Worm (Caenorhabditis elegans): ENCODE data around the gene mrck-1.

mrck-1 gene

ce11 chrV:6231902-6232340 is 35.2 kb downstream of the mrck-1 start:
- TF ChIP-seq mls-2 (tag; optimal IDR thresholded peaks at IDR 0.05), result no peak

- TF ChIP-seq sptf-1 (tag; optimal IDR thresholded peaks at IDR 0.05) (no peak), nhr-2 (tag; optimal IDR thresholded peaks at IDR 0.05) (peak; percentile 15), nhr-28 (tag; optimal IDR thresholded peaks at IDR 0.05) (no peak), sem-2 (GFP tag; optimal IDR thresholded peaks at IDR 0.05) (no peak), snpc-4 (tag; optimal IDR thresholded peaks at IDR 0.05) (no peak), pha-4 (tag; optimal IDR thresholded peaks at IDR 0.05) (no peak), elt-3 (tag; optimal IDR thresholded peaks at IDR 0.05) (no peak), flh-1 (GFP tag; optimal IDR thresholded peaks at IDR 0.05) (no peak), mep-1 (tag; optimal IDR thresholded peaks at IDR 0.05) (no peak), tbx-8 (GFP tag; optimal IDR thresholded peaks at IDR 0.05) (no peak), ham-2 (GFP tag; optimal IDR thresholded peaks at IDR 0.05) (no peak), mls-2 (tag; optimal IDR thresholded peaks at IDR 0.05) (peak; percentile 35), hlh-1 (tag; optimal IDR thresholded peaks at IDR 0.05) (no peak), ceh-43 (GFP tag; optimal IDR thresholded peaks at IDR 0.05) (peak; percentile 69), unc-120 (tag; optimal IDR thresholded peaks at IDR 0.05; ENCODE audit: poor library complexity, severe bottlenecking) (no peak), M03D4.4 (tag; optimal IDR thresholded peaks at IDR 0.05) (no peak)
Measured at ce11 chrV:6230629-6231229, 36.4 kb downstream of the mrck-1 start.

- TF ChIP-seq lin-13 (tag; optimal IDR thresholded peaks at IDR 0.05) (no peak), lsy-2 (tag; optimal IDR thresholded peaks at IDR 0.05) (peak; percentile 2), ztf-11 (tag; optimal IDR thresholded peaks at IDR 0.05) (no peak), unc-120 (tag; optimal IDR thresholded peaks at IDR 0.05; ENCODE audit: poor library complexity, severe bottlenecking) (peak; percentile 13), ces-1 (GFP tag; optimal IDR thresholded peaks at IDR 0.05) (no peak), elt-1 (tag; optimal IDR thresholded peaks at IDR 0.05; ENCODE audit: borderline replicate concordance, insufficient read depth) (peak; percentile 11), unc-62 (GFP tag; optimal IDR thresholded peaks at IDR 0.05) (no peak), nhr-12 (tag; optimal IDR thresholded peaks at IDR 0.05) (no peak), elt-3 (tag; optimal IDR thresholded peaks at IDR 0.05) (peak; percentile 57), mab-5 (tag; optimal IDR thresholded peaks at IDR 0.05) (no peak), ham-2 (GFP tag; optimal IDR thresholded peaks at IDR 0.05) (peak; percentile 72)
Measured at ce11 chrV:6229457-6229949, 37.6 kb downstream of the mrck-1 start.

- TF ChIP-seq nhr-2 (tag; optimal IDR thresholded peaks at IDR 0.05), result no peak
- TF ChIP-seq ceh-39 (tag; optimal IDR thresholded peaks at IDR 0.05), result no peak
- no peak for TF ChIP-seq snpc-4 (tag; optimal IDR thresholded peaks at IDR 0.05)
- TF ChIP-seq lin-32 (GFP tag; optimal IDR thresholded peaks at IDR 0.05), result no peak
- TF ChIP-seq drap-1 (GFP tag; optimal IDR thresholded peaks at IDR 0.05), result no peak
- no peak for TF ChIP-seq mls-2 (tag; optimal IDR thresholded peaks at IDR 0.05)
- TF ChIP-seq tbx-8 (GFP tag; optimal IDR thresholded peaks at IDR 0.05), result no peak
- TF ChIP-seq nhr-76 (tag; optimal IDR thresholded peaks at IDR 0.05), result no peak
- no peak for TF ChIP-seq elt-3 (tag; optimal IDR thresholded peaks at IDR 0.05)
- no peak for TF ChIP-seq unc-62 (GFP tag; optimal IDR thresholded peaks at IDR 0.05)
- no peak for TF ChIP-seq sptf-1 (tag; optimal IDR thresholded peaks at IDR 0.05)
- no peak for TF ChIP-seq mep-1 (tag; optimal IDR thresholded peaks at IDR 0.05)
Measured at ce11 chrV:6228920-6229456, 38.1 kb downstream of the mrck-1 start.

- no peak for TF ChIP-seq mab-5 (tag; optimal IDR thresholded peaks at IDR 0.05)
- TF ChIP-seq unc-120 (tag; optimal IDR thresholded peaks at IDR 0.05; ENCODE audit: poor library complexity, severe bottlenecking), result no peak
- no peak for TF ChIP-seq drap-1 (GFP tag; optimal IDR thresholded peaks at IDR 0.05)
- no peak for TF ChIP-seq hlh-1 (tag; optimal IDR thresholded peaks at IDR 0.05)
- peak; percentile 49 for TF ChIP-seq unc-62 (GFP tag; optimal IDR thresholded peaks at IDR 0.05)
- no peak for TF ChIP-seq ceh-43 (GFP tag; optimal IDR thresholded peaks at IDR 0.05)
- TF ChIP-seq elt-1 (tag; optimal IDR thresholded peaks at IDR 0.05; ENCODE audit: borderline replicate concordance, insufficient read depth), result peak; percentile 43
- TF ChIP-seq ztf-11 (tag; optimal IDR thresholded peaks at IDR 0.05), result peak; percentile 21
- TF ChIP-seq M03D4.4 (tag; optimal IDR thresholded peaks at IDR 0.05), result no peak
- peak; percentile 85 for TF ChIP-seq zip-8 (tag; optimal IDR thresholded peaks at IDR 0.05)
- peak; percentile 9 for TF ChIP-seq lsy-2 (tag; optimal IDR thresholded peaks at IDR 0.05)
- TF ChIP-seq lin-13 (tag; optimal IDR thresholded peaks at IDR 0.05), result peak; percentile 10
- peak; percentile 41 for TF ChIP-seq ceh-83 (GFP tag; optimal IDR thresholded peaks at IDR 0.05)
- TF ChIP-seq unc-39 (tag; optimal IDR thresholded peaks at IDR 0.05), result peak; percentile 84
- TF ChIP-seq snpc-4 (tag; optimal IDR thresholded peaks at IDR 0.05), result no peak
- peak; percentile 56 for TF ChIP-seq ces-1 (GFP tag; optimal IDR thresholded peaks at IDR 0.05)
- TF ChIP-seq cnd-1 (tag; optimal IDR thresholded peaks at IDR 0.05), result no peak
Measured at ce11 chrV:6228400-6228895, 38.6 kb downstream of the mrck-1 start.
